Worm (Caenorhabditis elegans) whole organism, L4 larva: ENCODE data around the gene R07D5.2.

Source experiments
- egl-27 ChIP-seq: sonication (generic microtip); optimal IDR thresholded peaks from 3 replicates; lab custom pipeline; 2017; ENCODE audit warnings: missing biosample characterization, missing genetic modification reagents, missing genetic modification characterization
- egl-43 ChIP-seq: fragments of 200-800 bp; sonication (Bioruptor generic); IDR thresholded peaks from 2 replicates; pipeline ENCODE4 v1.3.6; 2022; ENCODE audit warnings: missing genetic modification reagents, missing genetic modification characterization, missing compliant biosample characterization
- hlh-30 ChIP-seq: sonication (generic microtip); optimal IDR thresholded peaks from 2 replicates; lab custom pipeline; 2017; ENCODE audit warnings: antibody characterized with exemption, mild to moderate bottlenecking, missing genetic modification characterization, missing compliant biosample characterization; ENCODE audit not compliant: insufficient read depth
- lin-13 ChIP-seq: fragments of 150-350 bp; optimal IDR thresholded peaks from 2 replicates; lab custom pipeline; 2014; ENCODE audit warnings: missing biosample characterization, missing genetic modification reagents, missing genetic modification characterization
- mes-2 ChIP-seq: sonication (generic microtip); optimal IDR thresholded peaks from 2 replicates; lab custom pipeline; 2016; ENCODE audit warnings: missing genotype, mild to moderate bottlenecking, missing genetic modification characterization, missing compliant biosample characterization; ENCODE audit not compliant: poor library complexity, severe bottlenecking
- nhr-102 ChIP-seq: sonication (generic microtip); optimal IDR thresholded peaks from 2 replicates; lab custom pipeline; 2016; ENCODE audit warnings: mild to moderate bottlenecking, missing genetic modification characterization, moderate library complexity, missing compliant biosample characterization
- nhr-11 ChIP-seq: fragments of 150-350 bp; optimal IDR thresholded peaks from 2 replicates; lab custom pipeline; 2014; ENCODE audit warnings: missing biosample characterization, missing genetic modification characterization
- rbr-2 ChIP-seq: sonication (generic microtip); optimal IDR thresholded peaks from 2 replicates; lab custom pipeline; 2016; ENCODE audit warnings: missing genotype, missing genetic modification characterization, missing compliant biosample characterization

DNA sequence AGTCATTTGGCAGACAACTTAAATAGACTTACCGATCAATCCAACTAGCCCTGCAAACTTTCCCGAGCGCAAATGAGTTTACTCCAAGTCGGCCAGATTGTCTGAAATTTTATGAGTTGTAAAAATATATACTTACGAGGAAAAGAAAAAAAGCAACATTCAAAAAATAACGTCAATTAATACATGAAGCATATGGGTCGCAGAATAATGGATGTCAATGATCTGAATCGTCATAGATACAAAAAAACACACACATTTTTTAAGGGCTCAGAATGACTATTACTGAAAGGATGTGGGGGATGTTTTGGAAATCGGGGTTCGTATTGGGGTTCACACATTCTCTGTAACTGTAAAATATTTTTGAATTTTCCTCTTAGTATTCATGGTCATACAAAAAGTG lies 31.2 kb upstream of the R07D5.2 start, which contains the start of gene unc-7:
- TF ChIP-seq nhr-11 (no peak), lin-13 (no peak), egl-27 (no peak), hlh-30 (no peak), rbr-2 (no peak), nhr-102 (tag; lab: Kevin White, UChicago) (no peak), egl-43 (GFP tag; lab: Robert Waterston, UW) (no peak), mes-2 (tag; lab: Kevin White, UChicago) (no peak)
